Worm (Caenorhabditis elegans): Measurements from ENCODE around the gene eif-2Balpha.

DNA sequence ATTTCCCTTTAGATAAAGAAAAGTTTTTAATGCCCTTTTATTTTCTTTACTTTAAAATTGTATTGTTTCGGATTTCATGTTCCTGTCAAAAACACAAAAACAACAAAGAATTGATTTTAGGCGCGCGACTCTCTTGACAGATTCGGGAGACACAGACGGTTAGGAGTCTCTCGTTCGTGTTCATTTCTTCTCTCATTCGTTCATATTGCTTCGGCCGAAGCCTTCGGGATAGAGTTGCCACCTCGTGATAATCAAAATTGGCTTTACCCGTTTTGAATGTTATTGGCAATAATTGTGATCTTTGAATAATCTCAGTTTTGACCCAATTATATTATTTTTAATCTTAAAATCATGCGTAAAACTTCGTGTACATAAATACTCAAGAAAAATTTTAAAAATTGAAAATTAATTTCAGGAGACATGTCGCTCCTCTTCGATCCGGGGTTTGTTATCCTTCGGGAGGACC, 31.8 kb upstream of the eif-2Balpha start, which contains the start of gene F55H2.5:
- TF ChIP-seq W03F9.2 (tag; optimal IDR thresholded peaks at IDR 0.05): no peak
- TF ChIP-seq him-1 (tag; optimal IDR thresholded peaks at IDR 0.05): no peak
- TF ChIP-seq dao-5 (tag; optimal IDR thresholded peaks at IDR 0.05): no peak
